Worm (Caenorhabditis elegans) whole organism, mixed stage, embryonic: Measurements from ENCODE around the gene C27D6.3.

Source experiments
- M03D4.4 ChIP-seq: sonication (generic microtip); optimal IDR thresholded peaks from 2 replicates; lab custom pipeline; 2017; ENCODE audit warnings: mild to moderate bottlenecking, missing genetic modification characterization, missing compliant biosample characterization
- lsy-2 ChIP-seq: fragments of 150-350 bp; optimal IDR thresholded peaks from 2 replicates; lab custom pipeline; 2014; ENCODE audit warnings: missing biosample characterization, missing genetic modification characterization
- unc-62 ChIP-seq: fragments of 150-350 bp; optimal IDR thresholded peaks from 2 replicates; lab custom pipeline; 2014; ENCODE audit warnings: missing biosample characterization, missing genetic modification reagents, missing genetic modification characterization

ce11 chrII:5148349-5148748 lies 25.9 kb downstream of the C27D6.3 start, which contains the start of gene F58A6.5:
- TF ChIP-seq M03D4.4 (tag; lab: Kevin White, UChicago) (no peak), unc-62 (GFP tag; lab: Kevin White, UChicago) (no peak), lsy-2 (no peak)
